Worm (Caenorhabditis elegans) whole organism, L2 larva: Measurements from ENCODE around the gene pyt-1.

ENCODE experiments used
- C34F6.9 ChIP-seq: fragments of 150-350 bp; optimal IDR thresholded peaks from 2 replicates; lab custom pipeline; 2014; ENCODE audit warnings: missing biosample characterization, missing genetic modification characterization
- aly-2 ChIP-seq: fragments of 150-350 bp; optimal IDR thresholded peaks from 2 replicates; lab custom pipeline; 2014; ENCODE audit warnings: missing biosample characterization, missing genetic modification characterization
- blmp-1 ChIP-seq: sonication (generic microtip); optimal IDR thresholded peaks from 2 replicates; lab custom pipeline; 2017; ENCODE audit warnings: missing genetic modification characterization, mild to moderate bottlenecking, missing compliant biosample characterization, antibody characterized with exemption, moderate library complexity; ENCODE audit not compliant: insufficient read depth
- ceh-82 ChIP-seq: fragments of 150-350 bp; optimal IDR thresholded peaks from 2 replicates; lab custom pipeline; 2014; ENCODE audit warnings: missing biosample characterization, missing genetic modification characterization
- elt-1 ChIP-seq: fragments of 150-350 bp; optimal IDR thresholded peaks from 2 replicates; lab custom pipeline; 2014; ENCODE audit warnings: missing biosample characterization, missing genetic modification characterization
- gmeb-1 ChIP-seq: fragments of 150-350 bp; optimal IDR thresholded peaks from 2 replicates; lab custom pipeline; 2014; ENCODE audit warnings: missing biosample characterization, missing genetic modification characterization
- lin-11 ChIP-seq: fragments of 150-350 bp; sonication (generic microtip); optimal IDR thresholded peaks from 2 replicates; lab custom pipeline; 2014; ENCODE audit warnings: missing biosample characterization, missing genetic modification characterization, inconsistent platforms, mixed read lengths
- lin-39 ChIP-seq: fragments of 150-350 bp; optimal IDR thresholded peaks from 2 replicates; lab custom pipeline; 2014; ENCODE audit warnings: missing biosample characterization, missing genetic modification reagents, missing genetic modification characterization
- nhr-11 ChIP-seq: fragments of 150-350 bp; optimal IDR thresholded peaks from 2 replicates; lab custom pipeline; 2014; ENCODE audit warnings: missing biosample characterization, missing genetic modification characterization
- nhr-77 ChIP-seq: fragments of 150-350 bp; optimal IDR thresholded peaks from 2 replicates; lab custom pipeline; 2014; ENCODE audit warnings: missing biosample characterization, missing genetic modification characterization
- sma-3 ChIP-seq: sonication (generic microtip); optimal IDR thresholded peaks from 2 replicates; lab custom pipeline; 2016; ENCODE audit warnings: missing genetic modification reagents, missing genetic modification characterization, missing compliant biosample characterization
- unc-55 ChIP-seq: fragments of 150-350 bp; sonication (generic microtip); optimal IDR thresholded peaks from 3 replicates; lab custom pipeline; 2014; ENCODE audit warnings: missing biosample characterization, missing genetic modification reagents, missing genetic modification characterization
- unc-62 ChIP-seq: fragments of 150-350 bp; optimal IDR thresholded peaks from 2 replicates; lab custom pipeline; 2014; ENCODE audit warnings: missing biosample characterization, missing genetic modification reagents, missing genetic modification characterization
- ztf-11 ChIP-seq: sonication (generic microtip); optimal IDR thresholded peaks from 2 replicates; lab custom pipeline; 2017; ENCODE audit warnings: missing biosample characterization, missing genetic modification characterization

DNA sequence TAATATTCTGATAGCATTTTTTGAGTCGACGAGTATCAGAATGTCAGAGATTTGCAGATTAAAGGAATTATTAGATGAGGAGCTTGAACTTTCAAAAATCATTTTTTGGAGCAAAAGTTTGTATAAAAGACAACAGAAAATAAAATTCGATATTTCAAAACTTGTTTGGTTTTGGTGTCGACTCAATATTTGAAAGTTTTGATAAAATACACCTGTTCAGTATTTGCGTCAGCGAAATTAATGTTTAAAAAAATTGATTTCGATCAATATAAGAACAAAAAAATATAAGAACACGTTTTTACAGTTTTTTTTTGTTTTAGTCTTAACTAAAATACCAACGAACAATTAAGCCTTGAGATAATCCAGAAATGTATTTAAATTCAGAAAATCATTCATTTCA lies 8.5 kb downstream of the pyt-1 start, which contains the start of gene C12D8.13:
- TF ChIP-seq lin-11 (tag; lab: Kevin White, UChicago) (no peak), blmp-1 (tag; lab: Kevin White, UChicago) (no peak), nhr-77 (tag; lab: Kevin White, UChicago) (no peak), unc-55 (no peak), sma-3 (no peak), nhr-11 (tag; lab: Kevin White, UChicago) (no peak), elt-1 (tag; lab: Kevin White, UChicago) (no peak), unc-62 (GFP tag; lab: Kevin White, UChicago) (no peak), C34F6.9 (tag; lab: Kevin White, UChicago) (no peak), ztf-11 (tag; lab: Kevin White, UChicago) (no peak), lin-39 (tag; lab: Kevin White, UChicago) (no peak), ceh-82 (no peak), gmeb-1 (tag; lab: Kevin White, UChicago) (no peak), aly-2 (tag; lab: Kevin White, UChicago) (no peak)
